Fruit fly (Drosophila melanogaster) whole organism, prepupa: ENCODE measurements around the gene CG18764.

Experiments
- Blimp-1 ChIP-seq: fragments of 200-800 bp; sonication (Bioruptor generic); optimal IDR thresholded peaks from 3 replicates; lab custom pipeline; 2017; ENCODE audit warnings: missing biosample characterization, missing genetic modification characterization, mild to moderate bottlenecking, moderate library complexity, missing genetic modification reagents
- CG10631 ChIP-seq: fragments of 200-800 bp; sonication (Bioruptor generic); optimal IDR thresholded peaks from 2 replicates; lab custom pipeline; 2016; ENCODE audit warnings: missing biosample characterization, missing genetic modification characterization
- CG11294 ChIP-seq: fragments of 200-800 bp; sonication (Bioruptor generic); IDR thresholded peaks from 2 replicates; pipeline ENCODE4 v1.3.6; 2022; ENCODE audit warnings: missing biosample characterization, missing genetic modification characterization
- CG11902 ChIP-seq: fragments of 200-800 bp; sonication (Bioruptor generic); optimal IDR thresholded peaks from 3 replicates; lab custom pipeline; 2016; ENCODE audit warnings: missing biosample characterization, missing genetic modification characterization
- CG15336 ChIP-seq: fragments of 200-800 bp; sonication (Bioruptor generic); IDR thresholded peaks from 2 replicates; pipeline ENCODE4 v1.3.6; 2022; ENCODE audit warnings: missing biosample characterization, missing genetic modification characterization
- CG1621 ChIP-seq: fragments of 200-800 bp; sonication (Bioruptor generic); optimal IDR thresholded peaks from 3 replicates; lab custom pipeline; 2018; ENCODE audit warnings: missing biosample characterization, mild to moderate bottlenecking, missing genetic modification characterization
- CG16779 ChIP-seq: fragments of 200-800 bp; sonication (Bioruptor generic); optimal IDR thresholded peaks from 3 replicates; lab custom pipeline; 2017; ENCODE audit warnings: missing biosample characterization, mild to moderate bottlenecking, missing genetic modification characterization
- CG3032 ChIP-seq: fragments of 200-800 bp; optimal IDR thresholded peaks from 2 replicates; lab custom pipeline; 2019; ENCODE audit warnings: missing biosample characterization, mild to moderate bottlenecking, missing genetic modification characterization, moderate library complexity
- CG31627 ChIP-seq: fragments of 200-800 bp; sonication (Bioruptor generic); optimal IDR thresholded peaks from 3 replicates; lab custom pipeline; 2016; ENCODE audit warnings: missing biosample characterization, missing genetic modification characterization
- CG32006 ChIP-seq: fragments of 200-800 bp; sonication (Bioruptor generic); optimal IDR thresholded peaks from 3 replicates; lab custom pipeline; 2017; ENCODE audit warnings: missing biosample characterization, mild to moderate bottlenecking, missing genetic modification characterization
- CG3919 ChIP-seq: fragments of 200-800 bp; sonication (Bioruptor generic); optimal IDR thresholded peaks from 3 replicates; lab custom pipeline; 2016; ENCODE audit warnings: missing biosample characterization, missing genetic modification characterization
- CG4318 ChIP-seq: fragments of 200-800 bp; sonication (Bioruptor generic); optimal IDR thresholded peaks from 3 replicates; lab custom pipeline; 2017; ENCODE audit warnings: missing biosample characterization, mild to moderate bottlenecking, missing genetic modification characterization
- CG6163 ChIP-seq: fragments of 200-800 bp; sonication (Bioruptor generic); IDR thresholded peaks from 3 replicates; pipeline ENCODE4 v1.3.6; 2022; ENCODE audit warnings: missing biosample characterization, missing genetic modification characterization
- CG6792 ChIP-seq: fragments of 200-800 bp; sonication (Bioruptor generic); optimal IDR thresholded peaks from 3 replicates; lab custom pipeline; 2016; ENCODE audit warnings: missing biosample characterization, missing genetic modification characterization
- CG6808 ChIP-seq: fragments of 200-800 bp; sonication (Bioruptor generic); optimal IDR thresholded peaks from 3 replicates; lab custom pipeline; 2017; ENCODE audit warnings: missing biosample characterization, missing genetic modification characterization, mild to moderate bottlenecking, moderate library complexity, missing genetic modification reagents
- CG7368 ChIP-seq: fragments of 200-800 bp; sonication (Bioruptor generic); optimal IDR thresholded peaks from 3 replicates; lab custom pipeline; 2016; ENCODE audit warnings: missing biosample characterization, missing genetic modification characterization
- CG8119 ChIP-seq: fragments of 200-800 bp; sonication (Bioruptor generic); IDR thresholded peaks from 3 replicates; pipeline ENCODE4 v1.3.6; 2022; ENCODE audit warnings: missing biosample characterization, missing genetic modification characterization
- CG8319 ChIP-seq: fragments of 200-800 bp; sonication (Bioruptor generic); optimal IDR thresholded peaks from 3 replicates; lab custom pipeline; 2016; ENCODE audit warnings: missing biosample characterization, missing genetic modification characterization
- CG9139 ChIP-seq: fragments of 200-800 bp; sonication (Bioruptor generic); optimal IDR thresholded peaks from 3 replicates; lab custom pipeline; 2017; ENCODE audit warnings: missing biosample characterization, mild to moderate bottlenecking, missing genetic modification characterization
- Eip75B ChIP-seq: fragments of 200-800 bp; sonication (Bioruptor generic); optimal IDR thresholded peaks from 3 replicates; lab custom pipeline; 2016; ENCODE audit warnings: missing biosample characterization, missing genetic modification characterization
- Eip78C ChIP-seq: fragments of 200-800 bp; sonication (Bioruptor generic); peaks from one replicate; lab custom pipeline; 2016; ENCODE audit warnings: missing biosample characterization, missing genetic modification characterization
- Ets21C ChIP-seq: fragments of 200-800 bp; sonication (Bioruptor generic); optimal IDR thresholded peaks from 3 replicates; lab custom pipeline; 2016; ENCODE audit warnings: missing biosample characterization, missing genetic modification characterization
- Gug ChIP-seq: fragments of 200-800 bp; sonication (Bioruptor generic); IDR thresholded peaks from 2 replicates; pipeline ENCODE4 v1.3.6; 2022; ENCODE audit warnings: missing biosample characterization, missing genetic modification characterization
- Hr38 ChIP-seq: sonication (Bioruptor generic); optimal IDR thresholded peaks from 2 replicates; lab custom pipeline; 2016; ENCODE audit warnings: missing biosample characterization, missing genetic modification characterization
- Hr39 ChIP-seq: fragments of 200-800 bp; sonication (Bioruptor generic); optimal IDR thresholded peaks from 2 replicates; lab custom pipeline; 2016; ENCODE audit warnings: missing biosample characterization, missing genetic modification characterization
- Hr4 ChIP-seq: fragments of 200-800 bp; sonication (Bioruptor generic); optimal IDR thresholded peaks from 3 replicates; lab custom pipeline; 2016; ENCODE audit warnings: missing biosample characterization, missing genetic modification characterization
- Lpt ChIP-seq: fragments of 200-800 bp; sonication (Bioruptor generic); optimal IDR thresholded peaks from 3 replicates; lab custom pipeline; 2016; ENCODE audit warnings: missing biosample characterization, missing genetic modification characterization
- Met ChIP-seq: fragments of 200-800 bp; sonication (Bioruptor generic); optimal IDR thresholded peaks from 3 replicates; lab custom pipeline; 2016; ENCODE audit warnings: missing biosample characterization, missing genetic modification characterization
- Smox ChIP-seq: fragments of 200-800 bp; sonication (Bioruptor generic); optimal IDR thresholded peaks from 3 replicates; lab custom pipeline; 2016; ENCODE audit warnings: missing biosample characterization, missing genetic modification characterization
- Sox102F ChIP-seq: fragments of 200-800 bp; sonication (Bioruptor generic); optimal IDR thresholded peaks from 2 replicates; lab custom pipeline; 2016; ENCODE audit warnings: missing biosample characterization, mild to moderate bottlenecking, missing genetic modification characterization
- Sox14 ChIP-seq: fragments of 200-800 bp; sonication (Bioruptor generic); optimal IDR thresholded peaks from 3 replicates; lab custom pipeline; 2016; ENCODE audit warnings: missing biosample characterization, missing genetic modification characterization
- cyc ChIP-seq: fragments of 200-800 bp; sonication (Bioruptor generic); optimal IDR thresholded peaks from 3 replicates; lab custom pipeline; 2016; ENCODE audit warnings: missing biosample characterization, missing genetic modification characterization
- dac ChIP-seq: fragments of 200-800 bp; sonication (Bioruptor generic); optimal IDR thresholded peaks from 2 replicates; lab custom pipeline; 2017; ENCODE audit warnings: missing biosample characterization, mild to moderate bottlenecking, missing genetic modification characterization
- dsx ChIP-seq: fragments of 200-800 bp; optimal IDR thresholded peaks from 3 replicates; lab custom pipeline; 2019; ENCODE audit warnings: missing biosample characterization, mild to moderate bottlenecking, missing genetic modification characterization, moderate library complexity; ENCODE audit not compliant: poor library complexity, severe bottlenecking
- eg ChIP-seq: fragments of 200-800 bp; sonication (Bioruptor generic); IDR thresholded peaks from 3 replicates; pipeline ENCODE4 v1.3.6; 2022; ENCODE audit warnings: missing biosample characterization, missing genetic modification characterization
- esn ChIP-seq: fragments of 200-800 bp; sonication (Bioruptor generic); optimal IDR thresholded peaks from 2 replicates; lab custom pipeline; 2016; ENCODE audit warnings: missing biosample characterization, mild to moderate bottlenecking, missing genetic modification characterization, moderate library complexity
- fd59A ChIP-seq: fragments of 200-800 bp; sonication (Bioruptor generic); optimal IDR thresholded peaks from 2 replicates; lab custom pipeline; 2017; ENCODE audit warnings: missing biosample characterization, mild to moderate bottlenecking, missing genetic modification characterization, missing genetic modification reagents
- fd85E ChIP-seq: fragments of 200-800 bp; sonication (Bioruptor generic); optimal IDR thresholded peaks from 3 replicates; lab custom pipeline; 2016; ENCODE audit warnings: missing biosample characterization, missing genetic modification characterization
- fkh ChIP-seq: fragments of 200-800 bp; sonication (Bioruptor generic); optimal IDR thresholded peaks from 3 replicates; lab custom pipeline; 2017; ENCODE audit warnings: missing biosample characterization, mild to moderate bottlenecking, missing genetic modification characterization, moderate library complexity
- lz ChIP-seq: fragments of 200-800 bp; sonication (Bioruptor generic); optimal IDR thresholded peaks from 3 replicates; lab custom pipeline; 2016; ENCODE audit warnings: missing biosample characterization, missing genetic modification characterization
- pdm3 ChIP-seq: fragments of 200-800 bp; sonication (Bioruptor generic); optimal IDR thresholded peaks from 3 replicates; lab custom pipeline; 2016; ENCODE audit warnings: missing biosample characterization, missing genetic modification characterization
- spab ChIP-seq: fragments of 200-800 bp; sonication (Bioruptor generic); optimal IDR thresholded peaks from 2 replicates; lab custom pipeline; 2017; ENCODE audit warnings: missing biosample characterization, mild to moderate bottlenecking, missing genetic modification characterization, missing genetic modification reagents
- ss ChIP-seq, 2 experiments: fragments of 200-800 bp; sonication (Bioruptor generic); optimal IDR thresholded peaks; 2 replicates in 1 of 2; 3 replicates in 1 of 2; lab custom pipeline; 2017 to 2018; ENCODE audit warnings: mild to moderate bottlenecking in 2 of 2, missing biosample characterization in 2 of 2, missing genetic modification characterization in 2 of 2, moderate library complexity in 1 of 2
- svp ChIP-seq: fragments of 200-800 bp; sonication (Bioruptor generic); peaks from one replicate; lab custom pipeline; 2016; ENCODE audit warnings: missing biosample characterization, missing genetic modification characterization
- topi ChIP-seq: fragments of 200-800 bp; sonication (Bioruptor generic); optimal IDR thresholded peaks from 3 replicates; lab custom pipeline; 2016; ENCODE audit warnings: missing biosample characterization, missing genetic modification characterization

CG18764 gene

DNA sequence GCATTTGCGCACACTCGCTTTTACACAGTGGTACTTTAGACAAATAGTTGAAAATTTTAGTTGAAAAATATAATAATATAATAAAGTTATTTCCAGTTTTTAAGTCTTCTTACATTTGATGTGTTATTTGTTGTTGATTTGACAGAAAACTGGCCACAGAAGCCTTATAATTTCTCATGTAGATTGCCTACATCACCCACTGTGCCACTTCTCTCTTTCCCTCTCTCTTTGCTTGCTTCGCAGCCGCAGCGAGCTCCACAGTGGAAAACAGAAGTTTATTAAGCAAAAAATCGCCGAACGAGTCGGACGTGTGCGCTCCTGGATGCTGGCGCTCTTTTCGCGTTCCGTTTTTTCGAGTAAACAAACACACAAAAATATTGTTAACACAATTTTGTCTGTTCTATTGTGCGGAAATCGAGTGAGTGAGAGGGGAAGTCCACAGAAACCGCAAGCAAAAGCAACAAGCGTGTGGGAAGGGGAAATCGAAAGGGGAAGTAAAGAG, 29.2 kb downstream of the CG18764 start, which contains the start of gene CG42327 (continued):
- TF ChIP-seq CG1621 (tag; lab: Kevin White, UChicago), result peak; percentile 86
- TF ChIP-seq CG15336 (GFP tag; lab: Robert Waterston, UW), result peak; percentile 99
- peak; percentile 95 for TF ChIP-seq CG7368
- peak; percentile 86 for TF ChIP-seq Hr39 (GFP tag; lab: Kevin White, UChicago)
- TF ChIP-seq CG11294 (GFP tag; lab: Robert Waterston, UW), result peak; percentile 90
- peak; percentile 96 for TF ChIP-seq svp (GFP tag; lab: Kevin White, UChicago)
- peak; percentile 97 for TF ChIP-seq dac (GFP tag; lab: Kevin White, UChicago)
- TF ChIP-seq cyc (GFP tag; lab: Kevin White, UChicago), result peak; percentile 90
- peak; percentile 81 to 85 for TF ChIP-seq ss (GFP tag; optimal IDR thresholded peaks at IDR 0.05; lab: Kevin White, UChicago)
- peak; percentile 95 for TF ChIP-seq CG6792 (GFP tag; lab: Kevin White, UChicago)
- TF ChIP-seq CG31627 (GFP tag; lab: Kevin White, UChicago), result peak; percentile 90
- TF ChIP-seq Hr38 (GFP tag; lab: Kevin White, UChicago), result no peak
- TF ChIP-seq esn, result peak; percentile 96
- TF ChIP-seq CG4318 (GFP tag; lab: Kevin White, UChicago), result peak; percentile 97
- peak; percentile 83 for TF ChIP-seq fd59A
- peak; percentile 94 for TF ChIP-seq Met (GFP tag; lab: Kevin White, UChicago)
- TF ChIP-seq fkh (GFP tag; lab: Kevin White, UChicago), result peak; percentile 86
- TF ChIP-seq CG3032 (tag; lab: Kevin White, UChicago), result peak; percentile 88
- peak; percentile 91 for TF ChIP-seq lz (GFP tag; lab: Kevin White, UChicago)
- TF ChIP-seq Sox14 (GFP tag; lab: Kevin White, UChicago), result peak; percentile 94
- TF ChIP-seq dsx (GFP tag; lab: Kevin White, UChicago), result peak; percentile 87
- TF ChIP-seq Gug (GFP tag; lab: Robert Waterston, UW), result peak; percentile 92
- TF ChIP-seq CG6163, result peak; percentile 99
- TF ChIP-seq Ets21C (GFP tag; lab: Kevin White, UChicago), result peak; percentile 87
- peak; percentile 93 for TF ChIP-seq Smox (GFP tag; lab: Kevin White, UChicago)
- peak; percentile 92 for TF ChIP-seq CG16779 (tag; lab: Kevin White, UChicago)
- peak; percentile 94 for TF ChIP-seq Eip75B
- TF ChIP-seq spab (GFP tag; lab: Kevin White, UChicago), result peak; percentile 90
- peak; percentile 97 for TF ChIP-seq CG10631 (GFP tag; lab: Kevin White, UChicago)
- TF ChIP-seq Blimp-1 (GFP tag; lab: Kevin White, UChicago), result peak; percentile 96
- TF ChIP-seq CG8319 (GFP tag; lab: Kevin White, UChicago), result peak; percentile 85
- peak; percentile 98 for TF ChIP-seq Lpt
- TF ChIP-seq CG6808 (GFP tag; lab: Kevin White, UChicago), result peak; percentile 83
- peak; percentile 97 for TF ChIP-seq Hr4 (GFP tag; lab: Kevin White, UChicago)
- peak; percentile 93 for TF ChIP-seq topi
- peak; percentile 96 for TF ChIP-seq Sox102F

- peak; percentile 98 to 99 for TF ChIP-seq ss (GFP tag; optimal IDR thresholded peaks at IDR 0.05; lab: Kevin White, UChicago)
- peak; percentile 99 for TF ChIP-seq CG32006 (GFP tag; lab: Kevin White, UChicago)
- peak; percentile 99 for TF ChIP-seq Sox102F
- peak; percentile 99 for TF ChIP-seq eg
- peak; percentile 98 for TF ChIP-seq Smox (GFP tag; lab: Kevin White, UChicago)
- peak; percentile 99 for TF ChIP-seq CG6163
- TF ChIP-seq Eip78C (GFP tag; lab: Kevin White, UChicago), result peak; percentile 100
- TF ChIP-seq svp (GFP tag; lab: Kevin White, UChicago), result peak; percentile 99
- TF ChIP-seq CG8119 (GFP tag; lab: Robert Waterston, UW), result peak; percentile 99
- TF ChIP-seq Met (GFP tag; lab: Kevin White, UChicago), result peak; percentile 99
- peak; percentile 98 for TF ChIP-seq CG6808 (GFP tag; lab: Kevin White, UChicago)
- TF ChIP-seq CG9139 (GFP tag; lab: Kevin White, UChicago), result peak; percentile 97
- TF ChIP-seq dsx (GFP tag; lab: Kevin White, UChicago), result peak; percentile 98
- peak; percentile 97 for TF ChIP-seq dac (GFP tag; lab: Kevin White, UChicago)
- peak; percentile 98 for TF ChIP-seq CG11902 (GFP tag; lab: Kevin White, UChicago)
- TF ChIP-seq fd85E (GFP tag; lab: Kevin White, UChicago), result peak; percentile 95
- TF ChIP-seq CG4318 (GFP tag; lab: Kevin White, UChicago), result peak; percentile 98
- TF ChIP-seq CG11294 (GFP tag; lab: Robert Waterston, UW), result peak; percentile 98
- TF ChIP-seq CG3919 (GFP tag; lab: Kevin White, UChicago), result peak; percentile 99
- peak; percentile 98 for TF ChIP-seq CG16779 (tag; lab: Kevin White, UChicago)
- TF ChIP-seq CG10631 (GFP tag; lab: Kevin White, UChicago), result peak; percentile 99
- peak; percentile 99 for TF ChIP-seq Sox14 (GFP tag; lab: Kevin White, UChicago)
- peak; percentile 99 for TF ChIP-seq CG3032 (tag; lab: Kevin White, UChicago)
- peak; percentile 99 for TF ChIP-seq pdm3 (GFP tag; lab: Kevin White, UChicago)
- TF ChIP-seq cyc (GFP tag; lab: Kevin White, UChicago), result peak; percentile 98
- peak; percentile 99 for TF ChIP-seq CG7368
- TF ChIP-seq fkh (GFP tag; lab: Kevin White, UChicago), result peak; percentile 17
- TF ChIP-seq CG1621 (tag; lab: Kevin White, UChicago), result peak; percentile 98
- TF ChIP-seq CG6792 (GFP tag; lab: Kevin White, UChicago), result peak; percentile 99
Observed at dm6 chr3R:11656614-11657216, 30.0 kb downstream of the CG18764 start.
